Fruit fly (Drosophila melanogaster) whole organism, larva: Measurements from ENCODE around the gene CG7768.
A peak's percentile ranks its signal among the peaks of the same experiment; 100 is the strongest.

ENCODE experiments used
- noc ChIP-seq: fragments of 200-800 bp; sonication (Bioruptor generic); optimal IDR thresholded peaks from 3 replicates; lab custom pipeline; 2019; ENCODE audit warnings: missing biosample characterization, mild to moderate bottlenecking, missing genetic modification characterization, moderate library complexity

The CG7768 gene

dm6 chr3L:14200966-14201365 is 17.0 kb upstream of the CG7768 start:
- TF ChIP-seq noc (tag; lab: Kevin White, UChicago) = peak; percentile 8

DNA sequence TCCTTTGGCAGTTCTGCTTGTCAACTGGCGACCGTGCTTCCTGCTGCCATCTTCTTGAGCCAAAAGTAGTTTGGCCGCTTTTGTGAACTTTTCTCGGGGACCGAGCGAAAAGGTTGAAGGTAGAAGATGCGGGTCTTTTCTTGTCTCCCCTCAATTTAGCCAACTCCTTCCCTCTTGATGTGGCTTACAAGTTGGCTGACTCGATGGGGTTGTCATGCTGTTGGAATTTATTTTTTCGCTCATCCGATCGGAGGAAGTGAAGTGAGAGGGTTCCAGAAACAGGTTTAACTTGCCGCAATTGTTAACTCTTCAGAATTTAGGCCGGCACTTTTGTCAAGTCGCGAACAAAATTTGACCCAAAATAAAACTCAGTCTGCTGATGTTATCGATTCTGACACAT is 15.7 kb upstream of the CG7768 start:
- no peak for TF ChIP-seq noc (tag; lab: Kevin White, UChicago)

- TF ChIP-seq noc (tag; lab: Kevin White, UChicago) = no peak
Measured at dm6 chr3L:14203023-14203422, 15.0 kb upstream of the CG7768 start, which contains the start of gene saturn. Gene saturn (plus strand): TSS chr3L:14203323.

dm6 chr3L:14204659-14205568 is 13.1 kb upstream of the CG7768 start:
- no peak for TF ChIP-seq noc (tag; lab: Kevin White, UChicago)

- no peak for TF ChIP-seq noc (tag; lab: Kevin White, UChicago)
Measured at dm6 chr3L:14207361-14207760, 10.6 kb upstream of the CG7768 start.

dm6 chr3L:14208974-14209373 is 9.0 kb upstream of the CG7768 start:
- no peak for TF ChIP-seq noc (tag; lab: Kevin White, UChicago)

dm6 chr3L:14211616-14212015 is 6.4 kb upstream of the CG7768 start:
- no peak for TF ChIP-seq noc (tag; lab: Kevin White, UChicago)

DNA sequence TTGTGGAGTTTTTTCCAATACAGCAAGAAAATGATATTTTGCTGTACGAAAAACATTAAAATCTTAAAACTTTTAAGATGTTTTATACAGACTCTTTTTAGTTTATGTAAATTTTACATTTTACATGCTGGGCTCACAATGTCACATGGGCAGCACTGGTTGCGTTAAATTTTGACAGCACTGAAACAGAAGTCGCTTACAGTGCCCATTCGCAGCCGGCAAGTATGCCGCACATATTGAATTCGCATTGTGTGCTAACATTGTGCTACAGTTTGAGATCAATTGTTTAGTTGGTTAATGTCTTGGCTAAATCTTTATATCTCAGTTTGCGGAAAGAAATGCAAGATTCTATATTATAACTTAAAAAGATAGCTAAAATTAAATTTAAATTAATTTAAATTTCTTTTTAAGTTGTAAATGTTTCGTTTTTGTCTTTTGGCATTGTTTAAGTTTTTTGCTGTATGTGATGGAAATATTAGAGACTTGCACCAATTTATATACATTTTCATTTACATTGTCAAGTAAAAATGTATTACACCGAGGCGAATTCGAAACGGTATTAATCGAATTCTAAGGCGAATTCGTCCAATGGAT is 5.6 kb upstream of the CG7768 start:
- TF ChIP-seq noc (tag; lab: Kevin White, UChicago) = no peak

DNA sequence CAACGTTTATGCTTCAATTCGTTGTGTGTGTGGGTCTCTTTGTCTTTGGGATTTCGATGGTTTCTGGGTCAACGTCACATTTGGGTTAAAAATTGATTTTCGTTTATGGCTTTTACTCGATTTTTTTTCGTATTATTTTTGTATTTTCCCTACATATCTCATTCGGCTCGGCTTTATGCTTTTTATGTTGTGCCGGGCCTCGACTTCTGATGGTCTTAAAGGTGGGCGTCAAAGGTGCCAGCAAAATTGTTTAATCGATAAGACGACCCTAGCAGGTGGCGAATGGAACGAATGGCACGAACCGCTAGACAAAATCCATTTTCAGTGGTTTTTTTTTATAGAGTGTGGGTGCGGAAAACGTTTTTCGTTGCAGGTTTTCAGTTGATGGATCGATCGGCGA is 1.9 kb upstream of the CG7768 start:
- TF ChIP-seq noc (tag; lab: Kevin White, UChicago) = no peak

DNA sequence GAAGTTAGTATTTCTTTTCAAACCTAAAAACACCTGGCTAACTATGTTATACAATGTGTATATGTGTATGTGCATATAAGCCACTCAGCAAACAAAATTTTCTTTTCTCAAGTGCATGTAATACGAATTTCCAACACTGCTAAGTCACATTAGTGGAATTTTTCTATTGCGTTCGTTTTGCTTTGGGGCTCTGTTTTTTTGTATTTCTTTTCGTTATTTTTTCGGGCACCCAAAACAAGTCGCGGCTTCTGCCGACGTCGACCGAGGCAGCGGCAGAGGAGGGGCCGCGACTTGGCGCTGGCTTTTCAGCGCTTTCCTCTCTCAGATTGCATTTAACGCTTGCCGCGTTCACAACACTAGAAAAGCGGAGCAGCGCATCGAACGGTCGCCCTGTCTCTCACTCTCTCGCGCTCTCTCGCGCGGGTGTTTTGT is 1.4 kb downstream of the CG7768 start:
- TF ChIP-seq noc (tag; lab: Kevin White, UChicago) = no peak

DNA sequence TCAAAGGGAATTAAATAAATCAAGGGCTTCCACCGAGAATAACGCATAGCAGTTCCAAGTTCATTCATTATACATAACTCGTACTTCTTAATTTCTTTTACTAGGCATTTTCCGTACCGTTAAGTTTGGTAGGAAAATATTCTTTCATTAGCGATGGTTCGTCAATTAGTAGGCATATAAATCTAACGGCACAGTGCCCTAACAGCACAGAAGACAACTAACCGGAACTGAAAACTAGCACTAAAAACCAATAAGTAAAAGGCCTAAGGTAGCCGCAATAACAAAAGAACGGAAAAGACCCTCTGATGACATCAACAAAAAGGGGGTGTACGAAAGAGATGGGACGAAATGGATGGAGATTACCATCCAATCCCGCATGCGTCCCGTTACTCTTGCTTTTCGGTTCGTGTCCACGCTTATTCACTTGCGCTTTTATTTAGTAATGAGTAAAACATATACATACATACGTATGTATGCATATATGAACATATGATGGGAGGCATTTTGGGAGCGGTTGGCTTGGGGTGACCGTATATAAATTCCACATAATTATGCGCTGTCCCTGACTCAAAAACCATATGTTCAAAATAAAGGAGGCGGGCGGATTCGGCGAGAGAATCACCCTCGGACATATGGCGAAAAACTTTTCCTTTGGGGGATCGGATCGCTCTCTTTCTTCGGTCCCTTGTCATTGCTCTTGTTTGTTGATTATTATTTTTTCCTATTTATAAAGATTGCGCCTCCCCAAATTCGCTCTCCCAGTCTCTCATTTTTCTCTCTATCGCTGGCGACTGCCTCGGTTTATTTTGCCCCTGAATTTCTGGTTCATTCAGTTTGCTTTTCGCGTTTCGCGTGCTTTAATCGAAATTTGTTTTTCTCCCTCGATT is 2.9 kb downstream of the CG7768 start:
- TF ChIP-seq noc (tag; lab: Kevin White, UChicago) = no peak

- TF ChIP-seq noc (tag; lab: Kevin White, UChicago) = no peak
Measured at dm6 chr3L:14222199-14222598, 4.2 kb downstream of the CG7768 start.

DNA sequence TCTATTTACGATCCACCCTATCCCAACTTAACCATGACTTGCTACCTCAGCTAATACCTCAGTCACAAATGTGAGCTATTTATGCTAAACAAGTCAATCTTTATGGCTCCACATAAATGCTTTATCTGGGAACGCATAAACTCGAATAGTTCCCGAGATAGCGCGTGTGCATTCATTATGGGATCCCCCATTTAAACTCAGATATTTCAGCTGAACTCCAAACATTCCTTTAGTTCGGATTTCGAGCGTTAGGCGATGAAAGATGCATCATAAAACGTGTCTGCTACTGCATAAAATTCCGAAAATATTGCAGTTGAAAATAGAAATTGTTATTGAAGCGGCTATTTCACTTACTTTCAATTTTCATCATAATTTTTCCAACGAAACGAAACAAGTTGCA is 5.4 kb downstream of the CG7768 start:
- TF ChIP-seq noc (tag; lab: Kevin White, UChicago) = no peak

DNA sequence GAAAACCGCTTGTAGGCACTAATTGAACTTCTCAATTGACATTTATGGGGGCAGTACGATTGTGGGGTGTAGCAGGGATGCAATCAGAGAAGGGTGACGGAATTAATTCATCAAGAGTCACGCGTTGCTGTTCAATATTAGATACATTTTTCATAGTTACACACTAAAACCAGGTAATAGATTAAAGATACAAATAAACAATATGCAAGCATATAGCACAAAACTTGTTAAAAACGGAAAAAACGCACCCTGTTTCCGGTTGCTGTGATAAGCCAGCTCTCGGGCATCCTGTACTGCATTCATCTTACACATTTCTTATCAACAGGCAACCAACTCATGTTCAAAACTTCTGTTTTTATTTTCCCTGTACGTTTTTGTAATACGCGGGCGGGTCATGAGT is 11.1 kb downstream of the CG7768 start:
- TF ChIP-seq noc (tag; lab: Kevin White, UChicago) = no peak

DNA sequence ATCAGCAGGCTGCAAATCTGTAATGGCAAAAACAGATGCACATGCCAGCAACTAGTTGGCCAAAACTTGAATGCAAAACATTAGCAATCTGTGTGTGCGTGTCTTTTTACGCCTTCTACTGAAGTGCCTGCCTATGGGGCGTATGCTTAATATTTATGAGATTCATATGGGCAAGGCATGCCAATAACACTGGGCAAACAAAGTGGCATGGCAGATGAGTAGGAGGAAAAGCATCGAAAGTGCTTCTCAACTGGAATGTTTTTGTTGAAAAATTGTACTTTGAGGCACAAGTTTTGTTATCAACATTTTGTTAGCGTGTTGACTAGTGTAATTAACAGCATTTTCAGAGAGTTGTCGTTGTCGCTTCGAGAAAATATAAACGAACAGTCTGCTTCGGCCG is 11.5 kb downstream of the CG7768 start:
- TF ChIP-seq noc (tag; lab: Kevin White, UChicago) = no peak

DNA sequence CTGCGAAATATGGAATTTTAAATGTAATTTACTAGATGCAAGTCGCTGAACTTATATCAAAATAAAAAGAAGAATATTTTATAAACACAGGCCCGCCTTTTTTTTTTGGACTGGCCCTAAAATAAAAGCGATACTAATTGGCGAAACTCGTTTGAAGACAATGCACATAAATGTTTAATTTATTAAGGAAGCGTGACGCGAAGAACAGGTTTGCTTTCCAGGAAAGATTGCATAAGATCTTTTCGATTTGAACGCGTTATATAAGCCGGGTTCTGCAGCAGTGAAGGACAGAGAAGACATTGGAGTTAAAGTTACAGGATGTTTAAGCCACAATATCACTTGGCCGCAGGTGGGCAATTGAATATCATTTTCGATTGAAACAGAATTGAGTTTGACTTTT is 15.2 kb downstream of the CG7768 start, which contains the start of gene CG7924:
Gene CG7924 (plus strand): TSS at position 301 of the 400 bp plus-strand sequence.
- TF ChIP-seq noc (tag; lab: Kevin White, UChicago) = no peak
